Worm (Caenorhabditis elegans) whole organism, early embryonic: ENCODE data around the gene str-256.

ENCODE experiments used
- F13C5.2 ChIP-seq: sonication (generic microtip); optimal IDR thresholded peaks from 2 replicates; lab custom pipeline; 2017; ENCODE audit warnings: mild to moderate bottlenecking, missing genetic modification characterization, inconsistent platforms, missing compliant biosample characterization
- aly-1 ChIP-seq: sonication (generic microtip); optimal IDR thresholded peaks from 2 replicates; lab custom pipeline; 2016; ENCODE audit warnings: missing genetic modification characterization, missing compliant biosample characterization
- ama-1 ChIP-seq: fragments of 150-350 bp; optimal IDR thresholded peaks from 2 replicates; lab custom pipeline; 2014
- ceh-13 ChIP-seq: fragments of 200-800 bp; sonication (Bioruptor generic); optimal IDR thresholded peaks from 2 replicates; lab custom pipeline; 2018; ENCODE audit warnings: mild to moderate bottlenecking, missing genetic modification characterization, missing compliant biosample characterization
- ceh-36 ChIP-seq: sonication (generic microtip); optimal IDR thresholded peaks from 2 replicates; lab custom pipeline; 2016; ENCODE audit warnings: missing genetic modification characterization, inconsistent platforms, missing compliant biosample characterization
- flt-1 ChIP-seq: fragments of 200-800 bp; sonication (Bioruptor generic); IDR thresholded peaks from 2 replicates; pipeline ENCODE4 v1.3.6; 2022; ENCODE audit warnings: missing genetic modification characterization, missing compliant biosample characterization
- hmg-4 ChIP-seq: fragments of 200-800 bp; sonication (Bioruptor generic); optimal IDR thresholded peaks from 2 replicates; lab custom pipeline; 2018; ENCODE audit warnings: mild to moderate bottlenecking, missing genetic modification characterization, missing compliant biosample characterization
- hnd-1 ChIP-seq: sonication (generic microtip); optimal IDR thresholded peaks from 2 replicates; lab custom pipeline; 2016; ENCODE audit warnings: missing genetic modification characterization, missing compliant biosample characterization
- sea-1 ChIP-seq: fragments of 200-800 bp; sonication (Bioruptor generic); conservative IDR thresholded peaks from 2 replicates; pipeline ENCODE4 v1.3.6; 2022; ENCODE audit warnings: missing genetic modification characterization, missing compliant biosample characterization
- tra-4 ChIP-seq: sonication (generic microtip); optimal IDR thresholded peaks from 2 replicates; lab custom pipeline; 2017; ENCODE audit warnings: missing genetic modification characterization, missing compliant biosample characterization

DNA sequence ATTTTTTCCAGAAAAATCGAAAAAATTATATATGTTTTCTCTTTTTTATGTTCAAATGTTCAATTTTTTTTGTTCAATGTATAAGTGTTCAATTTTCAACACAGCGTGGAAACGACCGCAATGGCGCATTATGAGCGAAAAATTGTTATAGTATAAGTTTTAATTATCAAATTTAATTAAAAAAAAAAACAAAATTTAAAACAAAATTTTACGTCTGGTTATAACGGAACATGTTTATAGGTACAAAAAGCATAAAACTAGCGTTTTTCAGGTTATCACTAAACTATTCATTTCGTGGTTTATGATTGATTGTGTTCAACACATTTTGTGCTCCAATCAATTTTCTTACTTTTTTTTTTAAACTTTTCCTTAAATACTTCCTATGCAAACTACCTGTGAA, 11.8 kb downstream of the str-256 start, which contains the start of gene nhr-106:
- no peak for TF ChIP-seq tra-4 (tag; lab: Kevin White, UChicago)
- TF ChIP-seq hnd-1 (tag; lab: Kevin White, UChicago), result no peak
- no peak for TF ChIP-seq flt-1 (GFP tag; lab: Robert Waterston, UW)
- TF ChIP-seq ama-1 (lab: Kevin White, UChicago), result no peak
- no peak for TF ChIP-seq hmg-4 (GFP tag; lab: Kevin White, UChicago)
- no peak for TF ChIP-seq aly-1 (tag; lab: Kevin White, UChicago)
- TF ChIP-seq sea-1 (GFP tag; lab: Robert Waterston, UW), result no peak
- TF ChIP-seq ceh-13 (GFP tag; lab: Kevin White, UChicago), result no peak
- TF ChIP-seq ceh-36 (tag; lab: Kevin White, UChicago), result no peak
- TF ChIP-seq F13C5.2 (tag; lab: Kevin White, UChicago), result no peak
